Worm (Caenorhabditis elegans) whole organism, L2 larva: Measurements from ENCODE around the gene clec-58.

Experiments used
- elt-3 ChIP-seq: sonication (generic microtip); optimal IDR thresholded peaks from 2 replicates; lab custom pipeline; 2017; ENCODE audit warnings: missing biosample characterization, missing genetic modification characterization
- lin-39 ChIP-seq: fragments of 150-350 bp; optimal IDR thresholded peaks from 2 replicates; lab custom pipeline; 2014; ENCODE audit warnings: missing biosample characterization, missing genetic modification reagents, missing genetic modification characterization
- lsy-2 ChIP-seq, 2 experiments: fragments of 150-350 bp in 1 of 2; sonication (generic microtip) in 1 of 2; optimal IDR thresholded peaks; 2 replicates each; lab custom pipeline; 2014 to 2017; ENCODE audit warnings: missing biosample characterization in 2 of 2, missing genetic modification characterization in 2 of 2
- mdl-1 ChIP-seq, 2 experiments: fragments of 150-350 bp in 1 of 2; sonication (generic microtip) in 1 of 2; optimal IDR thresholded peaks; 2 replicates each; lab custom pipeline; 2017; ENCODE audit warnings: missing biosample characterization in 2 of 2, missing genetic modification characterization in 2 of 2
- nhr-11 ChIP-seq: fragments of 150-350 bp; optimal IDR thresholded peaks from 2 replicates; lab custom pipeline; 2014; ENCODE audit warnings: missing biosample characterization, missing genetic modification characterization
- nhr-12 ChIP-seq: fragments of 150-350 bp; optimal IDR thresholded peaks from 2 replicates; lab custom pipeline; 2014; ENCODE audit warnings: missing biosample characterization, missing genetic modification characterization
- nhr-25 ChIP-seq: fragments of 150-350 bp; sonication (generic microtip); optimal IDR thresholded peaks from 3 replicates; lab custom pipeline; 2014; ENCODE audit warnings: missing biosample characterization, missing genetic modification characterization
- skn-1 ChIP-seq: sonication (generic microtip); optimal IDR thresholded peaks from 2 replicates; lab custom pipeline; 2017; ENCODE audit warnings: missing biosample characterization, missing genetic modification characterization
- unc-39 ChIP-seq: fragments of 150-350 bp; optimal IDR thresholded peaks from 2 replicates; lab custom pipeline; 2014; ENCODE audit warnings: missing biosample characterization, missing genetic modification characterization

DNA sequence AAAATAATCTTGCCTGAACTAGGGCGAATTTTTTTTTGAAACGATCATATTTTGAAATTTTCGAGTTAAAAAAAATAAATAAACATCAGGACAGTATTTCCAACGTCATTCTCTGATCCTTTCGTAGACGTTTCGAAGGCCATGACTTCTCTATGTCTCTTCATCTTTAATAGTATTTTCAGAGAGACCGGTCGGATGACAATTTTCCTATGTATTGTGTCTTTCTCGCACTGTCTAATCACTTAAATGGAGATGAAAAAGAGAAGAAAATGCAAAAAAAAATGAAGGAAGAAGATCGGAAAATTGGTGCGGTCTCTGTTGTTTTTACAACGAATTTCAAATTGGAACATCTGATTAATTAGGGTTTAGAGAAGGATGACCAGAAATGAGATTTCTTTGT lies 49.2 kb upstream of the clec-58 start:
- TF ChIP-seq nhr-12 (tag; lab: Kevin White, UChicago) (no peak), unc-39 (tag; lab: Kevin White, UChicago) (no peak), nhr-25 (tag; lab: Kevin White, UChicago) (peak; percentile 23), elt-3 (tag; lab: Kevin White, UChicago) (no peak), skn-1 (tag; lab: Kevin White, UChicago) (no peak), lsy-2 (tag; optimal IDR thresholded peaks at IDR 0.05; lab: Kevin White, UChicago) (no peak), lin-39 (tag; lab: Kevin White, UChicago) (no peak), mdl-1 (tag; optimal IDR thresholded peaks at IDR 0.05; lab: Kevin White, UChicago) (no peak), nhr-11 (tag; lab: Kevin White, UChicago) (no peak)
